Worm (Caenorhabditis elegans) whole organism, mixed stage, embryonic: ENCODE results near the gene fbxa-56.
A peak's percentile ranks its signal among the peaks of the same experiment; 100 is the strongest.

ENCODE experiments used
- M03D4.4 ChIP-seq: sonication (generic microtip); optimal IDR thresholded peaks from 2 replicates; lab custom pipeline; 2017; ENCODE audit warnings: mild to moderate bottlenecking, missing genetic modification characterization, missing compliant biosample characterization
- bed-3 ChIP-seq: fragments of 200-800 bp; sonication (Bioruptor generic); optimal IDR thresholded peaks from 3 replicates; lab custom pipeline; 2018; ENCODE audit warnings: mild to moderate bottlenecking, missing genetic modification characterization, moderate library complexity, missing compliant biosample characterization
- blmp-1 ChIP-seq: fragments of 150-350 bp; optimal IDR thresholded peaks from 2 replicates; lab custom pipeline; 2014; ENCODE audit warnings: missing biosample characterization, missing genetic modification characterization
- ceh-39 ChIP-seq: fragments of 150-350 bp; optimal IDR thresholded peaks from 2 replicates; lab custom pipeline; 2014; ENCODE audit warnings: missing biosample characterization, missing genetic modification characterization
- ceh-43 ChIP-seq: fragments of 200-800 bp; sonication (Bioruptor generic); optimal IDR thresholded peaks from 2 replicates; lab custom pipeline; 2018; ENCODE audit warnings: mild to moderate bottlenecking, missing genetic modification characterization, moderate library complexity, missing compliant biosample characterization
- ceh-83 ChIP-seq: fragments of 200-800 bp; sonication (Bioruptor generic); optimal IDR thresholded peaks from 2 replicates; lab custom pipeline; 2018; ENCODE audit warnings: mild to moderate bottlenecking, missing genetic modification characterization, missing compliant biosample characterization
- ces-1 ChIP-seq: fragments of 150-350 bp; optimal IDR thresholded peaks from 2 replicates; lab custom pipeline; 2014; ENCODE audit warnings: missing biosample characterization, missing genetic modification reagents, missing genetic modification characterization
- cnd-1 ChIP-seq: fragments of 200-800 bp; sonication (Bioruptor generic); optimal IDR thresholded peaks from 2 replicates; lab custom pipeline; 2018; ENCODE audit warnings: mild to moderate bottlenecking, missing genetic modification characterization, missing compliant biosample characterization
- drap-1 ChIP-seq: fragments of 200-800 bp; sonication (Bioruptor generic); optimal IDR thresholded peaks from 3 replicates; lab custom pipeline; 2018; ENCODE audit warnings: mild to moderate bottlenecking, missing genetic modification characterization, missing compliant biosample characterization
- elt-1 ChIP-seq: sonication (generic microtip); optimal IDR thresholded peaks from 2 replicates; lab custom pipeline; 2017; ENCODE audit warnings: missing genetic modification characterization, mild to moderate bottlenecking, missing compliant biosample characterization, antibody characterized with exemption, moderate library complexity, borderline replicate concordance; ENCODE audit not compliant: insufficient read depth
- elt-3 ChIP-seq: fragments of 150-350 bp; optimal IDR thresholded peaks from 2 replicates; lab custom pipeline; 2014; ENCODE audit warnings: missing biosample characterization, missing genetic modification characterization
- flh-1 ChIP-seq: fragments of 200-800 bp; sonication (Bioruptor generic); optimal IDR thresholded peaks from 2 replicates; lab custom pipeline; 2018; ENCODE audit warnings: mild to moderate bottlenecking, missing genetic modification characterization, moderate library complexity, missing compliant biosample characterization
- ham-2 ChIP-seq: fragments of 200-800 bp; sonication (Bioruptor generic); optimal IDR thresholded peaks from 2 replicates; lab custom pipeline; 2018; ENCODE audit warnings: mild to moderate bottlenecking, missing genetic modification characterization, missing compliant biosample characterization
- hlh-1 ChIP-seq: fragments of 150-350 bp; optimal IDR thresholded peaks from 2 replicates; lab custom pipeline; 2014; ENCODE audit warnings: missing biosample characterization, missing genetic modification reagents, missing genetic modification characterization
- lin-13 ChIP-seq: fragments of 150-350 bp; optimal IDR thresholded peaks from 2 replicates; lab custom pipeline; 2014; ENCODE audit warnings: missing biosample characterization, missing genetic modification characterization
- lin-32 ChIP-seq: fragments of 200-800 bp; sonication (Bioruptor generic); optimal IDR thresholded peaks from 2 replicates; lab custom pipeline; 2018; ENCODE audit warnings: mild to moderate bottlenecking, missing genetic modification characterization, missing compliant biosample characterization
- lsy-2 ChIP-seq: fragments of 150-350 bp; optimal IDR thresholded peaks from 2 replicates; lab custom pipeline; 2014; ENCODE audit warnings: missing biosample characterization, missing genetic modification characterization
- mep-1 ChIP-seq: fragments of 150-350 bp; optimal IDR thresholded peaks from 2 replicates; lab custom pipeline; 2017; ENCODE audit warnings: missing biosample characterization, missing genetic modification reagents, missing genetic modification characterization, inconsistent platforms
- mls-2 ChIP-seq: sonication (generic microtip); optimal IDR thresholded peaks from 2 replicates; lab custom pipeline; 2016; ENCODE audit warnings: mild to moderate bottlenecking, missing genetic modification characterization, moderate library complexity, missing compliant biosample characterization
- nhr-12 ChIP-seq: fragments of 150-350 bp; optimal IDR thresholded peaks from 2 replicates; lab custom pipeline; 2014; ENCODE audit warnings: missing biosample characterization, missing genetic modification characterization
- nhr-2 ChIP-seq: fragments of 150-350 bp; optimal IDR thresholded peaks from 2 replicates; lab custom pipeline; 2014; ENCODE audit warnings: missing biosample characterization, missing genetic modification characterization
- nhr-237 ChIP-seq: fragments of 150-350 bp; optimal IDR thresholded peaks from 2 replicates; lab custom pipeline; 2014; ENCODE audit warnings: missing biosample characterization, missing genetic modification characterization
- nhr-28 ChIP-seq: fragments of 150-350 bp; optimal IDR thresholded peaks from 2 replicates; lab custom pipeline; 2014; ENCODE audit warnings: missing biosample characterization, missing genetic modification characterization
- nhr-76 ChIP-seq: sonication (generic microtip); optimal IDR thresholded peaks from 2 replicates; lab custom pipeline; 2017; ENCODE audit warnings: missing biosample characterization, missing genetic modification characterization
- pha-4 ChIP-seq: fragments of 150-350 bp; optimal IDR thresholded peaks from 2 replicates; lab custom pipeline; 2018; ENCODE audit warnings: missing biosample characterization, missing genetic modification reagents, missing genetic modification characterization
- sem-2 ChIP-seq: fragments of 200-800 bp; sonication (Bioruptor generic); optimal IDR thresholded peaks from 2 replicates; lab custom pipeline; 2018; ENCODE audit warnings: mild to moderate bottlenecking, missing genetic modification characterization, missing compliant biosample characterization
- snpc-4 ChIP-seq: fragments of 150-350 bp; optimal IDR thresholded peaks from 2 replicates; lab custom pipeline; 2014; ENCODE audit warnings: missing biosample characterization, missing genetic modification characterization
- sptf-1 ChIP-seq: sonication (generic microtip); optimal IDR thresholded peaks from 2 replicates; lab custom pipeline; 2017; ENCODE audit warnings: mild to moderate bottlenecking, missing genetic modification characterization, moderate library complexity, missing compliant biosample characterization
- tbx-8 ChIP-seq: fragments of 200-800 bp; sonication (Bioruptor generic); optimal IDR thresholded peaks from 2 replicates; lab custom pipeline; 2018; ENCODE audit warnings: mild to moderate bottlenecking, missing genetic modification characterization, moderate library complexity, missing compliant biosample characterization
- unc-120 ChIP-seq: sonication (generic microtip); optimal IDR thresholded peaks from 2 replicates; lab custom pipeline; 2017; ENCODE audit warnings: missing genetic modification characterization, missing compliant biosample characterization; ENCODE audit not compliant: poor library complexity, severe bottlenecking
- unc-39 ChIP-seq: fragments of 150-350 bp; optimal IDR thresholded peaks from 2 replicates; lab custom pipeline; 2014; ENCODE audit warnings: missing biosample characterization, missing genetic modification characterization
- unc-62 ChIP-seq: fragments of 150-350 bp; optimal IDR thresholded peaks from 2 replicates; lab custom pipeline; 2014; ENCODE audit warnings: missing biosample characterization, missing genetic modification reagents, missing genetic modification characterization
- zip-8 ChIP-seq: fragments of 150-350 bp; optimal IDR thresholded peaks from 2 replicates; lab custom pipeline; 2014; ENCODE audit warnings: missing biosample characterization, missing genetic modification characterization
- ztf-11 ChIP-seq: fragments of 150-350 bp; optimal IDR thresholded peaks from 2 replicates; lab custom pipeline; 2014; ENCODE audit warnings: missing biosample characterization, missing genetic modification characterization

Gene fbxa-56

ce11 chrIII:954553-954952, 16.7 kb upstream of the fbxa-56 start, which contains the start of the genes T12B5.15 and T12B5.14:
Gene T12B5.15 (minus strand): TSS chrIII:954653.
Gene T12B5.14 (plus strand): TSS chrIII:954873.
- TF ChIP-seq elt-1 (tag; lab: Kevin White, UChicago) (no peak), ztf-11 (tag; lab: Kevin White, UChicago) (no peak), bed-3 (no peak), unc-62 (GFP tag; lab: Kevin White, UChicago) (no peak), lin-13 (tag; lab: Kevin White, UChicago) (no peak), ham-2 (GFP tag; lab: Kevin White, UChicago) (no peak), sptf-1 (tag; lab: Kevin White, UChicago) (no peak), M03D4.4 (tag; lab: Kevin White, UChicago) (no peak), tbx-8 (GFP tag; lab: Kevin White, UChicago) (no peak), snpc-4 (tag; lab: Kevin White, UChicago) (no peak), mep-1 (no peak), ces-1 (GFP tag; lab: Kevin White, UChicago) (no peak), flh-1 (no peak), sem-2 (GFP tag; lab: Kevin White, UChicago) (no peak), ceh-39 (tag; lab: Kevin White, UChicago) (no peak), nhr-28 (no peak), ceh-43 (no peak), unc-39 (tag; lab: Kevin White, UChicago) (no peak), mls-2 (tag; lab: Kevin White, UChicago) (no peak)

DNA sequence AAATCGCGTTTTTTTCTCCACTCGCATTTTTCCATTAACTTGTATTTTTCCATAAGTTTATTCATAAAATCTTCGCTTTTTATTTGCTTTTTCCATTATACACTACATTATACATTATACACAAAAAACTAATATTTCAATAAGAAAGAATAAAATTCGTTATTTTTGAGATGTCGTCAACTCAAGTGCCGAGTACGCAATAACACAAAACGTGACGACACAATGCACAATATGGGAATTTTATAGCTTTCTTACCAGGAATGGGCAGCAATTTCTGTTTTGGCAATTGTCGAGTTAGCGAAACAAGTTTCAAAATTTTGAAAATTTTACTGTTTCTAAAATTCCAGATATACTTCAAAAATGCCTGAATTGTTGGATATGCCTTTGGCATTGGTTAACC, 14.3 kb upstream of the fbxa-56 start, which contains the start of gene fbxa-10:
fbxa-10 (plus strand) TSS at position 207 of the 400 bp plus-strand sequence.
- TF ChIP-seq ztf-11 (tag; lab: Kevin White, UChicago) (no peak), blmp-1 (tag; lab: Kevin White, UChicago) (no peak), unc-120 (peak; percentile 68), ces-1 (GFP tag; lab: Kevin White, UChicago) (peak; percentile 52), tbx-8 (GFP tag; lab: Kevin White, UChicago) (no peak)

DNA sequence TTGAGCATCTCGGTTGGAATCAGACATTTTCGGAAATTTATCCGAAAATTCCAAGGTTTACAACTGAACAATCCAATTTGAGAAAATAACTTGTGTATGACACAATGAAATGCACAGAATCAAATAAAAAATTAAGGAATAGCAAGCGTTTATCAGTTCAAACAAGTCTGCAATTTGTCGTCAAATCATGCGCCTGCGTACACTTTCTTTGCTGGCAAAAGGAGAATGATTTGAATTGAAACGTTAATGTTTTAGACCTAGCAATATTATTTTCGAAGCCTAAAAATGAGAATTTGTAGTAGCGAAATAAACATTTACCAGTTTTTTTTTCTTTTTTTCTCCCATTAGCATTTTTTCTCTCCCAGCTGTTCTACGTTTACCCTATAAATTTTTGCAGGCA, 12.6 kb upstream of the fbxa-56 start, which contains the start of the genes fbxa-67 and fbxa-11:
fbxa-67 (minus strand) TSS at position 199 of the 400 bp plus-strand sequence.
fbxa-11 (plus strand) TSS at position 398 of the 400 bp plus-strand sequence.
- TF ChIP-seq pha-4 (tag; lab: Kevin White, UChicago): no peak
- no peak for TF ChIP-seq cnd-1 (tag; lab: Kevin White, UChicago)
- no peak for TF ChIP-seq unc-120
- no peak for TF ChIP-seq bed-3
- peak; percentile 11 for TF ChIP-seq ces-1 (GFP tag; lab: Kevin White, UChicago)

DNA sequence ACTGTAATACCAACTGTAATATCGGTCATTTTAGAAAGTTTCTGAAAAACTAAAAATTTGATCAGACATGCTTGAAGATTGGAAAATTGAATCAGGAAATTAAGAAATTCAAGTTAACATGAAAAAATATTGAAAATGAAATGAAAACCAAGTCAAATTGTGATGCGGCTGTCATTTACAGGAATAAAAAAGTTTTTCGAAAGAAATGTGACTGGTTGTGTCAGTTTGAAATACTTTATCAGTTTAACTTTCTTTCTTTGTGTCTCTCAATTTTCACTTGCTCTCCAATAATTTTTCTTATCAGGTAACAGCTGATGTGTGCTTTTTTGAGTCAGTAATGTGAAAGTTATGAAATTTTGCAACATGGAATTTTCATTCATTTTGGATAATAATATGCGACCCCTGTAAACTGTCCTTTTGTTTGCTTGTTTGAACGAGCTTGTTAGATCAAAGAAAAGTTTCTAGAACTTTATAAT, 8.4 kb upstream of the fbxa-56 start, which contains the start of gene fbxa-60:
fbxa-60 (minus strand) TSS at position 51 of the 476 bp plus-strand sequence.
- TF ChIP-seq nhr-12 (tag; lab: Kevin White, UChicago) (no peak), ham-2 (GFP tag; lab: Kevin White, UChicago) (no peak), hlh-1 (tag; lab: Kevin White, UChicago) (no peak), mls-2 (tag; lab: Kevin White, UChicago) (no peak), cnd-1 (tag; lab: Kevin White, UChicago) (no peak), sptf-1 (tag; lab: Kevin White, UChicago) (no peak), ceh-43 (no peak), pha-4 (tag; lab: Kevin White, UChicago) (no peak), mep-1 (no peak), elt-1 (tag; lab: Kevin White, UChicago) (no peak), ceh-83 (GFP tag; lab: Kevin White, UChicago) (no peak), unc-120 (no peak), ceh-39 (tag; lab: Kevin White, UChicago) (no peak), lin-32 (GFP tag; lab: Kevin White, UChicago) (no peak), nhr-237 (no peak), nhr-76 (tag; lab: Kevin White, UChicago) (no peak), nhr-2 (tag; lab: Kevin White, UChicago) (no peak)

DNA sequence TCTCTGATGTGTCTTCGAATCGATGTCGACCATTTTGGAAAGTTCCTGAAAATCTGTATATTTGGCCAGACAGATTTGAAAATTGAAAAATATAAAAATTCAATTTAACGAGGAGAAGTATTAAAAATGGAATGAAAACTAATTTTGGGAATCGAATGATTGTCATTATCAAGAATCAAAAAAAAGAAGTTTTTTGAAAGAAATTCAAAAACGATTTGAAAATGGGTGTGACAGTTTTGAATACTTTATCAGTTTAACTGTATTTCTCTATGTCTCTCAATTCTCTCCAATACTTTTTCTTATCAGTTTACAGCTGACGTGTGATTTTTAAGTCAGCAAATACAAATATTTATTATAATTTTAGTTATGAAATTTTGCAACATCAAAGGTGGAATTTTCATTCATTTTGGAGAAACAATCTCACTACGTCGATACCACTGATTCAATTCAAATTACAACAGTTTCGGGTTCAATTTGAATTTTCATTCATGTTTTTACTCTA, 5.6 kb upstream of the fbxa-56 start, which contains the start of gene fbxa-59:
fbxa-59 (minus strand) TSS at position 51 of the 502 bp plus-strand sequence.
- TF ChIP-seq nhr-28: no peak
- no peak for TF ChIP-seq tbx-8 (GFP tag; lab: Kevin White, UChicago)
- no peak for TF ChIP-seq nhr-237
- no peak for TF ChIP-seq zip-8 (tag; lab: Kevin White, UChicago)
- TF ChIP-seq lsy-2 (tag; lab: Kevin White, UChicago): no peak
- TF ChIP-seq drap-1 (GFP tag; lab: Kevin White, UChicago): no peak
- TF ChIP-seq ces-1 (GFP tag; lab: Kevin White, UChicago): no peak
- no peak for TF ChIP-seq bed-3
- no peak for TF ChIP-seq flh-1
- TF ChIP-seq ceh-83 (GFP tag; lab: Kevin White, UChicago): no peak
- TF ChIP-seq ztf-11 (tag; lab: Kevin White, UChicago): no peak
- TF ChIP-seq hlh-1 (tag; lab: Kevin White, UChicago): no peak
- no peak for TF ChIP-seq nhr-12 (tag; lab: Kevin White, UChicago)
- TF ChIP-seq sem-2 (GFP tag; lab: Kevin White, UChicago): no peak
- no peak for TF ChIP-seq blmp-1 (tag; lab: Kevin White, UChicago)
- no peak for TF ChIP-seq lin-32 (GFP tag; lab: Kevin White, UChicago)
- TF ChIP-seq ceh-43: no peak
- no peak for TF ChIP-seq elt-3
- TF ChIP-seq ham-2 (GFP tag; lab: Kevin White, UChicago): no peak
- TF ChIP-seq pha-4 (tag; lab: Kevin White, UChicago): no peak
